Worm (Caenorhabditis elegans) whole organism, L4 larva: Measurements from ENCODE around the gene C35D6.13.
A peak's percentile ranks its signal among the peaks of the same experiment; 100 is the strongest.
"Not testable (repeated sequence)": the region's sequence is repeated elsewhere in the genome, so short reads cannot be mapped to it uniquely, and the experiment has no call there.

ENCODE experiments used
- D1046.2 ChIP-seq: fragments of 200-800 bp; sonication (Bioruptor generic); IDR thresholded peaks from 2 replicates; pipeline ENCODE4 v1.3.6; 2022; ENCODE audit warnings: missing genetic modification characterization, missing compliant biosample characterization
- F26F4.8 ChIP-seq: fragments of 200-800 bp; sonication (Bioruptor generic); conservative IDR thresholded peaks from 2 replicates; pipeline ENCODE4 v1.3.6; 2022; ENCODE audit warnings: missing genetic modification characterization, missing compliant biosample characterization
- F37D6.2 ChIP-seq: sonication (generic microtip); optimal IDR thresholded peaks from 2 replicates; lab custom pipeline; 2016; ENCODE audit warnings: mild to moderate bottlenecking, missing genetic modification characterization, missing compliant biosample characterization
- F44E2.7 ChIP-seq: fragments of 200-800 bp; sonication (Bioruptor generic); IDR thresholded peaks from 2 replicates; pipeline ENCODE4 v2.1.2; 2022; ENCODE audit warnings: missing genetic modification characterization, missing compliant biosample characterization
- R02D3.7 ChIP-seq: fragments of 150-350 bp; sonication (generic microtip); optimal IDR thresholded peaks from 3 replicates; lab custom pipeline; 2014; ENCODE audit warnings: missing biosample characterization, missing genetic modification characterization
- T20F7.1 ChIP-seq: fragments of 200-800 bp; sonication (Bioruptor generic); optimal IDR thresholded peaks from 2 replicates; lab custom pipeline; 2018; ENCODE audit warnings: mild to moderate bottlenecking, missing genetic modification characterization, missing compliant biosample characterization
- Y105C5A.15 ChIP-seq: fragments of 200-800 bp; sonication (Bioruptor generic); IDR thresholded peaks from 2 replicates; pipeline ENCODE4 v1.3.6; 2022; ENCODE audit warnings: missing genetic modification characterization, missing compliant biosample characterization
- ama-1 ChIP-seq: fragments of 150-350 bp; optimal IDR thresholded peaks from 2 replicates; lab custom pipeline; 2014; ENCODE audit warnings: inconsistent platforms, mixed read lengths
- attf-4 ChIP-seq: sonication (generic microtip); optimal IDR thresholded peaks from 3 replicates; lab custom pipeline; 2017; ENCODE audit warnings: missing biosample characterization, missing genetic modification characterization
- ceh-62 ChIP-seq: sonication (generic microtip); optimal IDR thresholded peaks from 2 replicates; lab custom pipeline; 2017; ENCODE audit warnings: missing biosample characterization, missing genetic modification characterization
- cey-2 ChIP-seq: sonication (generic microtip); optimal IDR thresholded peaks from 3 replicates; lab custom pipeline; 2017; ENCODE audit warnings: missing genetic modification characterization, mild to moderate bottlenecking, missing compliant biosample characterization, antibody characterized with exemption, borderline replicate concordance; ENCODE audit not compliant: insufficient read depth
- dmd-9 ChIP-seq: fragments of 200-800 bp; sonication (Bioruptor generic); IDR thresholded peaks from 2 replicates; pipeline ENCODE4 v1.3.6; 2022; ENCODE audit warnings: missing genetic modification reagents, missing genetic modification characterization, missing compliant biosample characterization
- egl-27 ChIP-seq: sonication (generic microtip); optimal IDR thresholded peaks from 3 replicates; lab custom pipeline; 2017; ENCODE audit warnings: missing biosample characterization, missing genetic modification reagents, missing genetic modification characterization
- egl-43 ChIP-seq: fragments of 200-800 bp; sonication (Bioruptor generic); IDR thresholded peaks from 2 replicates; pipeline ENCODE4 v1.3.6; 2022; ENCODE audit warnings: missing genetic modification reagents, missing genetic modification characterization, missing compliant biosample characterization
- fkh-10 ChIP-seq: fragments of 150-350 bp; optimal IDR thresholded peaks from 2 replicates; lab custom pipeline; 2014; ENCODE audit warnings: missing biosample characterization, missing genetic modification reagents, missing genetic modification characterization
- hif-1 ChIP-seq, 2 experiments: sonication (generic microtip); optimal IDR thresholded peaks; 2 replicates each; lab custom pipeline; 2016 to 2017; ENCODE audit warnings: missing compliant biosample characterization in 2 of 2, missing genetic modification characterization in 2 of 2, missing genetic modification reagents in 2 of 2, missing genotype in 2 of 2, mild to moderate bottlenecking in 1 of 2
- hlh-30 ChIP-seq: sonication (generic microtip); optimal IDR thresholded peaks from 2 replicates; lab custom pipeline; 2017; ENCODE audit warnings: antibody characterized with exemption, mild to moderate bottlenecking, missing genetic modification characterization, missing compliant biosample characterization; ENCODE audit not compliant: insufficient read depth
- lir-3 ChIP-seq: sonication (generic microtip); optimal IDR thresholded peaks from 2 replicates; lab custom pipeline; 2016; ENCODE audit warnings: mild to moderate bottlenecking, missing genetic modification characterization, missing compliant biosample characterization
- mep-1 ChIP-seq: fragments of 150-350 bp; sonication (generic microtip); optimal IDR thresholded peaks from 3 replicates; lab custom pipeline; 2014; ENCODE audit warnings: missing biosample characterization, missing genetic modification characterization
- mxl-3 ChIP-seq: fragments of 200-800 bp; sonication (Bioruptor generic); optimal IDR thresholded peaks from 2 replicates; lab custom pipeline; 2018; ENCODE audit warnings: mild to moderate bottlenecking, missing genetic modification characterization, missing compliant biosample characterization
- nhr-11 ChIP-seq: fragments of 150-350 bp; optimal IDR thresholded peaks from 2 replicates; lab custom pipeline; 2014; ENCODE audit warnings: missing biosample characterization, missing genetic modification characterization
- nhr-25 ChIP-seq: sonication (generic microtip); optimal IDR thresholded peaks from 2 replicates; lab custom pipeline; 2017; ENCODE audit warnings: missing genetic modification characterization, mild to moderate bottlenecking, missing compliant biosample characterization, antibody characterized with exemption, moderate library complexity, borderline replicate concordance; ENCODE audit not compliant: insufficient read depth
- nhr-28 ChIP-seq: fragments of 150-350 bp; optimal IDR thresholded peaks from 2 replicates; lab custom pipeline; 2014; ENCODE audit warnings: missing biosample characterization, missing genetic modification characterization
- nhr-48 ChIP-seq: sonication (generic microtip); optimal IDR thresholded peaks from 2 replicates; lab custom pipeline; 2016; ENCODE audit warnings: mild to moderate bottlenecking, missing genetic modification characterization, missing compliant biosample characterization
- php-3 ChIP-seq: fragments of 200-800 bp; sonication (Bioruptor generic); IDR thresholded peaks from 2 replicates; pipeline ENCODE4 v1.3.6; 2022; ENCODE audit warnings: missing genetic modification reagents, missing genetic modification characterization, missing compliant biosample characterization
- pqm-1 ChIP-seq: sonication (generic microtip); optimal IDR thresholded peaks from 2 replicates; lab custom pipeline; 2017; ENCODE audit warnings: missing biosample characterization, missing genetic modification characterization
- rbr-2 ChIP-seq: sonication (generic microtip); optimal IDR thresholded peaks from 2 replicates; lab custom pipeline; 2016; ENCODE audit warnings: missing genotype, missing genetic modification characterization, missing compliant biosample characterization
- saeg-2 ChIP-seq: fragments of 200-800 bp; sonication (Bioruptor generic); IDR thresholded peaks from 2 replicates; pipeline ENCODE4 v1.3.6; 2022; ENCODE audit warnings: missing genetic modification reagents, missing genetic modification characterization, missing compliant biosample characterization
- set-16 ChIP-seq: fragments of 200-800 bp; sonication (Bioruptor generic); IDR thresholded peaks from 2 replicates; pipeline ENCODE4 v1.3.6; 2022; ENCODE audit warnings: missing genetic modification reagents, missing genetic modification characterization, missing compliant biosample characterization
- skn-1 ChIP-seq: fragments of 150-350 bp; optimal IDR thresholded peaks from 2 replicates; lab custom pipeline; 2014; ENCODE audit warnings: missing biosample characterization, missing genetic modification characterization
- snpc-1.2 ChIP-seq: fragments of 200-800 bp; sonication (Bioruptor generic); IDR thresholded peaks from 2 replicates; pipeline ENCODE4 v1.3.6; 2022; ENCODE audit warnings: missing genetic modification reagents, missing genetic modification characterization, missing compliant biosample characterization
- spr-1 ChIP-seq: sonication (generic microtip); optimal IDR thresholded peaks from 2 replicates; lab custom pipeline; 2016; ENCODE audit warnings: mild to moderate bottlenecking, missing genetic modification characterization, missing compliant biosample characterization
- spr-3 ChIP-seq: fragments of 200-800 bp; sonication (Bioruptor generic); optimal IDR thresholded peaks from 2 replicates; lab custom pipeline; 2018; ENCODE audit warnings: mild to moderate bottlenecking, missing genetic modification characterization, missing compliant biosample characterization
- tag-97 ChIP-seq: fragments of 200-800 bp; sonication (Bioruptor generic); IDR thresholded peaks from 2 replicates; pipeline ENCODE4 v1.3.6; 2022; ENCODE audit warnings: missing genetic modification characterization, missing compliant biosample characterization
- tra-1 ChIP-seq: fragments of 200-800 bp; sonication (Bioruptor generic); IDR thresholded peaks from 2 replicates; pipeline ENCODE4 v1.3.6; 2022; ENCODE audit warnings: missing genetic modification reagents, missing genetic modification characterization, missing compliant biosample characterization
- unc-39 ChIP-seq: sonication (generic microtip); optimal IDR thresholded peaks from 2 replicates; lab custom pipeline; 2017; ENCODE audit warnings: missing biosample characterization, missing genetic modification characterization
- vab-7 ChIP-seq: fragments of 200-800 bp; sonication (Bioruptor generic); IDR thresholded peaks from 2 replicates; pipeline ENCODE4 v1.3.6; 2022; ENCODE audit warnings: missing genetic modification reagents, missing genetic modification characterization, missing compliant biosample characterization
- zag-1 ChIP-seq: fragments of 150-350 bp; optimal IDR thresholded peaks from 2 replicates; lab custom pipeline; 2014; ENCODE audit warnings: missing biosample characterization, missing genetic modification characterization
- zip-11 ChIP-seq: fragments of 200-800 bp; sonication (Bioruptor generic); IDR thresholded peaks from 2 replicates; pipeline ENCODE4 v1.3.6; 2022; ENCODE audit warnings: missing genetic modification characterization, missing compliant biosample characterization
- ztf-11 ChIP-seq: fragments of 150-350 bp; optimal IDR thresholded peaks from 2 replicates; lab custom pipeline; 2014; ENCODE audit warnings: missing biosample characterization, missing genetic modification characterization

C35D6.13 gene

ce11 chrIV:16306918-16307317 is 29.9 kb upstream of the C35D6.13 start:
- 0 out of 2 replicates have a peak, but pooled peaks have one; percentile 47 for TF ChIP-seq egl-43 (GFP tag; lab: Robert Waterston, UW)
- peak; percentile 83 for TF ChIP-seq snpc-1.2 (GFP tag; lab: Robert Waterston, UW)
- no peak for TF ChIP-seq unc-39 (tag; lab: Kevin White, UChicago)

ce11 chrIV:16307925-16308324 is 28.9 kb upstream of the C35D6.13 start, which contains the start of gene rac-2:
Gene rac-2 (plus strand): TSS chrIV:16308225.
- TF ChIP-seq hlh-30 (tag; lab: Kevin White, UChicago); rbr-2 (tag; lab: Kevin White, UChicago); hif-1 (tag; optimal IDR thresholded peaks at IDR 0.05; lab: Kevin White, UChicago): not testable (repeated sequence)

DNA sequence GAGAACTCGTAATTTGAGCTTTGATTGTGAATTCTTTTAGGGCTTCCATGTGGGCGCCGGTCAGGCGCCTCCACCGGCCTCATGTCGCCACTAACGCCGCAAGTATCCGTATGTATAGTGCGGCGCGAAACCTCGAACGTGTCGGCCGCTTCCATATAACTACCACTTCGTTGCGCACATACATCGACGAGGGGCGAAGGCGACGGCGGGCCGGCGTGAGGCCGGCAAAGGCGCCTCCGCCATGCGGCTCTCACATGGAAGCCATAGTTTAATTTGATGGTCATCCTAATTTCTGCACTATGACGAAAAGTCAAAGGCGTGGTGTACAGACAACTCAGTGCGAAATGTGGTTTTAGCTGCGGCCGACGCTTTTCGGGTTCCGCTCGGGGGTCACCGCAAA is 26.7 kb upstream of the C35D6.13 start:
- no peak for TF ChIP-seq tag-97 (GFP tag; lab: Robert Waterston, UW)
- TF ChIP-seq F37D6.2 (tag; lab: Kevin White, UChicago): no peak
- TF ChIP-seq D1046.2 (GFP tag; lab: Robert Waterston, UW): 0 out of 2 replicates have a peak, but pooled peaks have one; percentile 36
- no peak for TF ChIP-seq zip-11 (GFP tag; lab: Robert Waterston, UW)
- TF ChIP-seq php-3 (GFP tag; lab: Robert Waterston, UW): no peak
- no peak for TF ChIP-seq egl-27
- no peak for TF ChIP-seq F26F4.8 (GFP tag; lab: Robert Waterston, UW)
- no peak for TF ChIP-seq ama-1
- TF ChIP-seq nhr-11 (tag; lab: Kevin White, UChicago): no peak
- TF ChIP-seq ceh-62 (tag; lab: Kevin White, UChicago): no peak
- TF ChIP-seq mxl-3 (GFP tag; lab: Kevin White, UChicago): no peak
- peak; percentile 60; the same call in 1 of the 2 replicates for TF ChIP-seq egl-43 (GFP tag; lab: Robert Waterston, UW)
- TF ChIP-seq dmd-9 (GFP tag; lab: Robert Waterston, UW): 0 out of 2 replicates have a peak, but pooled peaks have one; percentile 25
- no peak for TF ChIP-seq R02D3.7 (tag; lab: Kevin White, UChicago)
- no peak for TF ChIP-seq nhr-25 (tag; lab: Kevin White, UChicago)
- no peak for TF ChIP-seq F44E2.7 (GFP tag; lab: Robert Waterston, UW)
- TF ChIP-seq Y105C5A.15 (GFP tag; lab: Robert Waterston, UW): no peak
- no peak for TF ChIP-seq tra-1 (GFP tag; lab: Robert Waterston, UW)
- peak; percentile 75 for TF ChIP-seq set-16
- no peak for TF ChIP-seq pqm-1 (tag; lab: Kevin White, UChicago)
- no peak for TF ChIP-seq attf-4 (tag; lab: Kevin White, UChicago)
- no peak for TF ChIP-seq vab-7 (GFP tag; lab: Robert Waterston, UW)
- TF ChIP-seq zag-1 (tag; lab: Kevin White, UChicago): no peak
- no peak for TF ChIP-seq skn-1 (tag; lab: Kevin White, UChicago)
- TF ChIP-seq nhr-28: no peak
- TF ChIP-seq spr-3 (GFP tag; lab: Kevin White, UChicago): no peak
- TF ChIP-seq nhr-48 (tag; lab: Kevin White, UChicago): no peak
- no peak for TF ChIP-seq saeg-2 (GFP tag; lab: Robert Waterston, UW)
- peak; percentile 85 for TF ChIP-seq snpc-1.2 (GFP tag; lab: Robert Waterston, UW)
- TF ChIP-seq ztf-11 (tag; lab: Kevin White, UChicago): no peak
- TF ChIP-seq mep-1 (tag; lab: Kevin White, UChicago): no peak
- TF ChIP-seq fkh-10 (GFP tag; lab: Kevin White, UChicago): no peak
- TF ChIP-seq cey-2 (tag; lab: Kevin White, UChicago): no peak
- no peak for TF ChIP-seq spr-1 (tag; lab: Kevin White, UChicago)
- TF ChIP-seq T20F7.1 (GFP tag; lab: Kevin White, UChicago): no peak
- TF ChIP-seq lir-3 (tag; lab: Kevin White, UChicago): no peak
